Fruit fly (Drosophila melanogaster) whole organism, wandering third instar larva: ENCODE measurements around the gene Pif1B.

Experiments
- Abd-B ChIP-seq: fragments of >200 bp; optimal IDR thresholded peaks from 2 replicates; lab custom pipeline; 2017; ENCODE audit warnings: missing biosample characterization, missing genetic modification characterization
- CG32264 ChIP-seq: fragments of 200-800 bp; sonication (Bioruptor generic); optimal IDR thresholded peaks from 2 replicates; lab custom pipeline; 2016; ENCODE audit warnings: missing biosample characterization, missing genetic modification characterization
- CG9705 ChIP-seq: fragments of 200-800 bp; sonication (Bioruptor generic); optimal IDR thresholded peaks from 2 replicates; lab custom pipeline; 2018; ENCODE audit warnings: missing biosample characterization, mild to moderate bottlenecking, missing genetic modification characterization
- CrebA ChIP-seq: fragments of 200-800 bp; sonication (Bioruptor generic); optimal IDR thresholded peaks from 2 replicates; lab custom pipeline; 2016; ENCODE audit warnings: missing biosample characterization, mild to moderate bottlenecking, missing genetic modification characterization, borderline replicate concordance
- Dif ChIP-seq: fragments of 200-275, 200-300 bp; sonication (Bioruptor generic); optimal IDR thresholded peaks from 2 replicates; lab custom pipeline; 2018; ENCODE audit warnings: missing biosample characterization, missing genetic modification characterization; ENCODE audit not compliant: partially characterized antibody
- GATAd ChIP-seq: sonication (Bioruptor generic); optimal IDR thresholded peaks from 2 replicates; lab custom pipeline; 2016; ENCODE audit warnings: missing biosample characterization, missing genetic modification characterization
- Hnf4 ChIP-seq: fragments of 200-800 bp; sonication (Bioruptor generic); optimal IDR thresholded peaks from 2 replicates; lab custom pipeline; 2016; ENCODE audit warnings: missing biosample characterization, mild to moderate bottlenecking, missing genetic modification characterization
- Hr78 ChIP-seq: fragments of >200 bp; optimal IDR thresholded peaks from 2 replicates; lab custom pipeline; 2017; ENCODE audit warnings: missing biosample characterization, missing genetic modification characterization
- Hr83 ChIP-seq: fragments of 200-300 bp; sonication (Bioruptor generic); optimal IDR thresholded peaks from 2 replicates; lab custom pipeline; 2016; ENCODE audit warnings: missing biosample characterization, mild to moderate bottlenecking, missing genetic modification characterization, moderate library complexity; ENCODE audit not compliant: poor library complexity, severe bottlenecking
- Jra ChIP-seq: sonication (Bioruptor generic); optimal IDR thresholded peaks from 2 replicates; lab custom pipeline; 2016; ENCODE audit warnings: missing biosample characterization, missing genetic modification characterization
- Mio ChIP-seq: sonication (Bioruptor generic); optimal IDR thresholded peaks from 2 replicates; lab custom pipeline; 2016; ENCODE audit warnings: missing biosample characterization, missing genetic modification characterization
- Myc ChIP-seq: fragments of >200 bp; optimal IDR thresholded peaks from 2 replicates; lab custom pipeline; 2017
- N ChIP-seq: fragments of >200 bp; optimal IDR thresholded peaks from 2 replicates; lab custom pipeline; 2018; ENCODE audit warnings: missing biosample characterization, missing external identifiers, missing genetic modification characterization
- OdsH ChIP-seq: fragments of 200-800 bp; sonication (Bioruptor generic); optimal IDR thresholded peaks from 2 replicates; lab custom pipeline; 2016; ENCODE audit warnings: missing biosample characterization, mild to moderate bottlenecking, missing genetic modification characterization
- Rel ChIP-seq, 2 experiments: fragments of 200-800 bp; sonication (Bioruptor generic) in 1 of 2; optimal IDR thresholded peaks; 2 replicates in 1 of 2; 3 replicates in 1 of 2; lab custom pipeline; 2016 to 2019; ENCODE audit warnings: mild to moderate bottlenecking in 2 of 2, missing biosample characterization in 2 of 2, missing genetic modification characterization in 2 of 2, moderate library complexity in 1 of 2
- Sp1 ChIP-seq: fragments of 200-800 bp; sonication (Bioruptor generic); optimal IDR thresholded peaks from 3 replicates; lab custom pipeline; 2019; ENCODE audit warnings: missing biosample characterization, mild to moderate bottlenecking, missing genetic modification characterization, moderate library complexity
- Vsx2 ChIP-seq: fragments of 200-300, 225-300 bp; sonication (Bioruptor generic); optimal IDR thresholded peaks from 2 replicates; lab custom pipeline; 2018; ENCODE audit warnings: missing biosample characterization, missing genetic modification characterization; ENCODE audit not compliant: partially characterized antibody
- br ChIP-seq: fragments of 200-800 bp; sonication (Bioruptor generic); optimal IDR thresholded peaks from 2 replicates; lab custom pipeline; 2016; ENCODE audit warnings: missing biosample characterization, missing genetic modification characterization
- brk ChIP-seq: fragments of 200-800 bp; sonication (Bioruptor generic); optimal IDR thresholded peaks from 2 replicates; lab custom pipeline; 2016; ENCODE audit warnings: missing biosample characterization, mild to moderate bottlenecking, missing genetic modification characterization
- dl ChIP-seq, 2 experiments: fragments of 175-275, 200-275 bp in 1 of 2; fragments of 200-275 bp in 1 of 2; sonication (Bioruptor generic); optimal IDR thresholded peaks; lab custom pipeline; 2018; ENCODE audit warnings: mild to moderate bottlenecking in 2 of 2, missing biosample characterization in 2 of 2, missing genetic modification characterization in 2 of 2, moderate library complexity in 2 of 2; ENCODE audit not compliant: partially characterized antibody in 2 of 2, insufficient read depth in 1 of 2
- dmrt93B ChIP-seq: fragments of 200-800 bp; sonication (Bioruptor generic); optimal IDR thresholded peaks from 2 replicates; lab custom pipeline; 2018; ENCODE audit warnings: missing biosample characterization, mild to moderate bottlenecking, missing genetic modification characterization
- dsf ChIP-seq: sonication (Bioruptor generic); optimal IDR thresholded peaks from 2 replicates; lab custom pipeline; 2016; ENCODE audit warnings: missing biosample characterization, missing genetic modification characterization, borderline replicate concordance
- ey ChIP-seq: fragments of 200-800 bp; sonication (Bioruptor generic); optimal IDR thresholded peaks from 2 replicates; lab custom pipeline; 2016; ENCODE audit warnings: missing biosample characterization, missing genetic modification characterization
- foxo ChIP-seq, 2 experiments: fragments of 200-800 bp; sonication (Bioruptor generic); optimal IDR thresholded peaks; 2 replicates in 1 of 2; 3 replicates in 1 of 2; lab custom pipeline; 2016 to 2017; ENCODE audit warnings: missing biosample characterization in 2 of 2, missing genetic modification characterization in 2 of 2
- fru ChIP-seq: fragments of 200-800 bp; sonication (Bioruptor generic); optimal IDR thresholded peaks from 3 replicates; lab custom pipeline; 2016; ENCODE audit warnings: missing biosample characterization, mild to moderate bottlenecking, missing genetic modification characterization
- h ChIP-seq: fragments of 200-800 bp; sonication (Bioruptor generic); optimal IDR thresholded peaks from 3 replicates; lab custom pipeline; 2016; ENCODE audit warnings: missing biosample characterization, mild to moderate bottlenecking, missing genetic modification characterization
- jim ChIP-seq: fragments of 175-275, 200-325 bp; sonication (Bioruptor generic); optimal IDR thresholded peaks from 2 replicates; lab custom pipeline; 2016; ENCODE audit warnings: missing biosample characterization, mild to moderate bottlenecking, missing genetic modification characterization
- lola ChIP-seq: fragments of >200 bp; optimal IDR thresholded peaks from 2 replicates; lab custom pipeline; 2017; ENCODE audit warnings: missing biosample characterization, missing genetic modification characterization
- pan ChIP-seq: fragments of >200 bp; optimal IDR thresholded peaks from 2 replicates; lab custom pipeline; 2017
- psq ChIP-seq: fragments of 200-800 bp; sonication (Bioruptor generic); optimal IDR thresholded peaks from 3 replicates; lab custom pipeline; 2017; ENCODE audit warnings: missing biosample characterization, mild to moderate bottlenecking, missing genetic modification characterization, moderate library complexity
- rgr ChIP-seq: fragments of 200-800 bp; sonication (Bioruptor generic); optimal IDR thresholded peaks from 3 replicates; lab custom pipeline; 2016; ENCODE audit warnings: missing biosample characterization, mild to moderate bottlenecking, missing genetic modification characterization
- sage ChIP-seq: fragments of 200-800 bp; sonication (Bioruptor generic); optimal IDR thresholded peaks from 2 replicates; lab custom pipeline; 2016; ENCODE audit warnings: missing biosample characterization, mild to moderate bottlenecking, missing genetic modification characterization
- sv ChIP-seq: fragments of 200-800 bp; sonication (Bioruptor generic); optimal IDR thresholded peaks from 3 replicates; lab custom pipeline; 2016; ENCODE audit warnings: missing biosample characterization, missing genetic modification characterization
- tai ChIP-seq: sonication (Bioruptor generic); optimal IDR thresholded peaks from 2 replicates; lab custom pipeline; 2016; ENCODE audit warnings: missing biosample characterization, missing genetic modification characterization
- usp ChIP-seq: fragments of >200 bp; optimal IDR thresholded peaks from 2 replicates; lab custom pipeline; 2017; ENCODE audit warnings: missing biosample characterization, missing genetic modification characterization

Pif1B gene

dm6 chr3R:8820428-8820912, 19.5 kb upstream of the Pif1B start, which contains the start of gene aqz (continued):
- TF ChIP-seq dl (GFP tag; optimal IDR thresholded peaks at IDR 0.05; lab: Kevin White, UChicago; ENCODE audit: insufficient read depth in 1 of 2, partially characterized antibody in 2 of 2): no peak
- TF ChIP-seq CrebA: no peak
- peak; percentile 54 for TF ChIP-seq Dif (GFP tag; lab: Kevin White, UChicago)
- TF ChIP-seq foxo (GFP tag; optimal IDR thresholded peaks at IDR 0.05; lab: Kevin White, UChicago): peak in 1 of 2 experiments; percentile 51
- peak; percentile 79 for TF ChIP-seq h (GFP tag; lab: Kevin White, UChicago)
- peak; percentile 57 for TF ChIP-seq Myc (lab: Kevin White, UChicago)
- no peak for TF ChIP-seq Rel (GFP tag; optimal IDR thresholded peaks at IDR 0.05; lab: Kevin White, UChicago)
- peak; percentile 74 for TF ChIP-seq Rel (tag; optimal IDR thresholded peaks at IDR 0.05; lab: Kevin White, UChicago)
- peak; percentile 16 for TF ChIP-seq sage (GFP tag; lab: Kevin White, UChicago)
- peak; percentile 45 for TF ChIP-seq br
- TF ChIP-seq Hnf4 (GFP tag; lab: Kevin White, UChicago): peak; percentile 59
- TF ChIP-seq Vsx2 (GFP tag; lab: Kevin White, UChicago): no peak

DNA sequence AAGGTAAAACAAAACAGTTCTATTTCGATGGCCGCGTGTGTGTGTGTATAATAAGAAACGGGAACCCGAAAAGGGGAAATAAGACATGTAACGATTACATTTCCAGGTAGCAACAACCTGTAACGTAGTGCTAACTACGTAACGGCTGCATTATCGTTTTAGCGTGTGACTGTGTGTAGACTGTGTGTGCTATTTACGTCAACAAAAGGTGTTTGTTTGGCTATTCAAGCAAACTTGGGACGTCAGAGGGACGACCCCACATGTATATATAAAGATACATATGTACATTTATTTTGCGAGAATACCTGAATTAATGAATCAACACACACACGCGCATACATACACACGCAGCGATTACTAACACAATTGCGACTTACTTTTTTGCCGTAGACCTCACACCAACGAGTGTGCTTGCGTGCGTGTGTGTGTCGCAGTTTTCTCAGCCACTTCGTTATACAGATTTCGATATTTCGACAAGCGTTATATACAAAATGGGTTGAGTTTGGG, 18.6 kb upstream of the Pif1B start:
- peak; percentile 33 for TF ChIP-seq OdsH (GFP tag; lab: Kevin White, UChicago)
- TF ChIP-seq dsf (GFP tag; lab: Kevin White, UChicago): no peak
- peak; percentile 43 for TF ChIP-seq fru (GFP tag; lab: Kevin White, UChicago)
- TF ChIP-seq Hr83 (GFP tag; lab: Kevin White, UChicago): peak; percentile 83
- TF ChIP-seq N (GFP tag; lab: Kevin White, UChicago): no peak
- no peak for TF ChIP-seq CG9705 (GFP tag; lab: Kevin White, UChicago)
- TF ChIP-seq Dif (GFP tag; lab: Kevin White, UChicago): no peak
- TF ChIP-seq Hnf4 (GFP tag; lab: Kevin White, UChicago): peak; percentile 57
- TF ChIP-seq Sp1 (GFP tag; lab: Kevin White, UChicago): peak; percentile 5
- TF ChIP-seq Abd-B (GFP tag; lab: Kevin White, UChicago): no peak
- TF ChIP-seq sage (GFP tag; lab: Kevin White, UChicago): no peak
- no peak for TF ChIP-seq ey (GFP tag; lab: Kevin White, UChicago)
- TF ChIP-seq GATAd: no peak
- no peak for TF ChIP-seq Hr78
- TF ChIP-seq Jra (GFP tag; lab: Kevin White, UChicago): peak; percentile 55
- TF ChIP-seq Vsx2 (GFP tag; lab: Kevin White, UChicago): no peak
- TF ChIP-seq br: peak; percentile 35
- peak; percentile 64 for TF ChIP-seq h (GFP tag; lab: Kevin White, UChicago)
- TF ChIP-seq brk: peak; percentile 61
- TF ChIP-seq Mio (GFP tag; lab: Kevin White, UChicago): no peak
- no peak for TF ChIP-seq CrebA
- TF ChIP-seq sv (GFP tag; lab: Kevin White, UChicago): peak; percentile 27
- TF ChIP-seq CG32264 (GFP tag; lab: Kevin White, UChicago): no peak
- TF ChIP-seq rgr (GFP tag; lab: Kevin White, UChicago): peak; percentile 59
- TF ChIP-seq dmrt93B (GFP tag; lab: Kevin White, UChicago): no peak
- no peak for TF ChIP-seq lola (GFP tag; lab: Kevin White, UChicago)
- TF ChIP-seq foxo (GFP tag; optimal IDR thresholded peaks at IDR 0.05; lab: Kevin White, UChicago): peak; percentile 20 to 30
- TF ChIP-seq, all 38 proteins: peak for 12

- TF ChIP-seq Myc (lab: Kevin White, UChicago): no peak
- TF ChIP-seq psq (GFP tag; lab: Kevin White, UChicago): no peak
- TF ChIP-seq jim (GFP tag; lab: Kevin White, UChicago): no peak
- no peak for TF ChIP-seq dl (GFP tag; optimal IDR thresholded peaks at IDR 0.05; lab: Kevin White, UChicago; ENCODE audit: insufficient read depth in 1 of 2, partially characterized antibody in 2 of 2)
- no peak for TF ChIP-seq brk
- TF ChIP-seq GATAd: no peak
- no peak for TF ChIP-seq CG32264 (GFP tag; lab: Kevin White, UChicago)
- no peak for TF ChIP-seq Abd-B (GFP tag; lab: Kevin White, UChicago)
- no peak for TF ChIP-seq Vsx2 (GFP tag; lab: Kevin White, UChicago)
- no peak for TF ChIP-seq pan (lab: Kevin White, UChicago)
- no peak for TF ChIP-seq Hr78
- no peak for TF ChIP-seq CG9705 (GFP tag; lab: Kevin White, UChicago)
- TF ChIP-seq sage (GFP tag; lab: Kevin White, UChicago): no peak
- no peak for TF ChIP-seq sv (GFP tag; lab: Kevin White, UChicago)
- no peak for TF ChIP-seq Rel (GFP tag; optimal IDR thresholded peaks at IDR 0.05; lab: Kevin White, UChicago)
- no peak for TF ChIP-seq Rel (tag; optimal IDR thresholded peaks at IDR 0.05; lab: Kevin White, UChicago)
- TF ChIP-seq tai (GFP tag; lab: Kevin White, UChicago): no peak
- no peak for TF ChIP-seq usp (GFP tag; lab: Kevin White, UChicago)
Measured at dm6 chr3R:8818239-8818638, 17.3 kb upstream of the Pif1B start.
